Worm (Caenorhabditis elegans) whole organism, late embryonic: Measurements from ENCODE around the gene pqn-74.

Experiments used
- ceh-18 ChIP-seq: sonication (generic microtip); optimal IDR thresholded peaks from 2 replicates; lab custom pipeline; 2016; ENCODE audit warnings: missing genetic modification characterization, missing compliant biosample characterization
- ceh-19 ChIP-seq: fragments of 200-800 bp; sonication (Bioruptor generic); optimal IDR thresholded peaks from 2 replicates; lab custom pipeline; 2018; ENCODE audit warnings: mild to moderate bottlenecking, missing genetic modification characterization, missing compliant biosample characterization
- ceh-31 ChIP-seq: sonication (generic microtip); optimal IDR thresholded peaks from 2 replicates; lab custom pipeline; 2016; ENCODE audit warnings: missing genetic modification characterization, missing compliant biosample characterization
- ets-4 ChIP-seq: sonication (generic microtip); optimal IDR thresholded peaks from 2 replicates; lab custom pipeline; 2016; ENCODE audit warnings: missing genetic modification characterization, missing compliant biosample characterization
- lin-11 ChIP-seq: fragments of 200-800 bp; sonication (Bioruptor generic); optimal IDR thresholded peaks from 2 replicates; lab custom pipeline; 2018; ENCODE audit warnings: mild to moderate bottlenecking, missing genetic modification characterization, missing compliant biosample characterization
- nhr-11 ChIP-seq: fragments of 150-350 bp; optimal IDR thresholded peaks from 2 replicates; lab custom pipeline; 2014; ENCODE audit warnings: missing biosample characterization, missing genetic modification characterization
- pha-4 ChIP-seq: fragments of 150-350 bp; optimal IDR thresholded peaks from 2 replicates; lab custom pipeline; 2018; ENCODE audit warnings: missing biosample characterization, missing genetic modification reagents, missing genetic modification characterization
- unc-55 ChIP-seq: sonication (generic microtip); optimal IDR thresholded peaks from 2 replicates; lab custom pipeline; 2017; ENCODE audit warnings: missing biosample characterization, missing genetic modification reagents, missing genetic modification characterization

- no peak for TF ChIP-seq ceh-18 (tag; lab: Kevin White, UChicago)
- TF ChIP-seq pha-4 (tag; lab: Kevin White, UChicago) = no peak
- TF ChIP-seq ceh-31 (tag; lab: Kevin White, UChicago) = no peak
- TF ChIP-seq nhr-11 (tag; lab: Kevin White, UChicago) = no peak
- TF ChIP-seq ceh-19 (GFP tag; lab: Kevin White, UChicago) = no peak
- TF ChIP-seq ets-4 (tag; lab: Kevin White, UChicago) = no peak
- no peak for TF ChIP-seq lin-11 (tag; lab: Kevin White, UChicago)
- TF ChIP-seq unc-55 (GFP tag; lab: Kevin White, UChicago) = no peak
Observed at ce11 chrIV:13299648-13300047, 31.6 kb downstream of the pqn-74 start.
